Fruit fly (Drosophila melanogaster): ENCODE results near the gene CG9662.

DNA sequence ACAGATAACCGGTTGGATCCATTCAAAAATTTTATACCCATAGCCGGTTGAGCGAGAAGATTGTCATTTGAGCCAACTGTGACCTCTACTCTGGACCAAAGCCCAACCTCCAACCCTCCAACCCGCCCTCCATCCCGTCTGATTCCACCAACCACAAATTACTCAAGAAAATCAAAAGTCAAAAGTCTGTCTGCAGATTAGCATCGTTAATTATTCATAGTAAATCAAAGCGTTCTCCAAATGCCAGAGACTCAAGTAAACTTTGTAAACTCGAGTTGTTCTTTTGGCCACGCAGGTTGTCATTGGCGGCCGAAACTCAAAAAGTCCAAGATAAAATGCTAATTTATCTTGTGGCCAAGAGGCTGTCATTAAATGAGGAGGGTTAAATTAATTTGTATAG, 41.1 kb upstream of the CG9662 start:
- TF ChIP-seq dsf (GFP tag; optimal IDR thresholded peaks at IDR 0.05; ENCODE audit: borderline replicate concordance) (no peak), jim (GFP tag; optimal IDR thresholded peaks at IDR 0.05) (no peak)

Measured in whole organism, wandering third instar larva.